Worm (Caenorhabditis elegans): Measurements from ENCODE around the gene F58E6.6.

The F58E6.6 gene

ce11 chrV:9730743-9731706 lies 21.8 kb downstream of the F58E6.6 start (continued):
- no peak for TF ChIP-seq nhr-27 (tag; optimal IDR thresholded peaks at IDR 0.05)
- TF ChIP-seq lin-40 (tag; optimal IDR thresholded peaks at IDR 0.05), result peak; percentile 94
- TF ChIP-seq gei-17 (GFP tag; optimal IDR thresholded peaks at IDR 0.05), result peak; percentile 66
- TF ChIP-seq egrh-3 (GFP tag; IDR thresholded peaks at IDR 0.05), result peak; percentile 80
- no peak for TF ChIP-seq attf-6 (GFP tag; IDR thresholded peaks at IDR 0.05)
- TF ChIP-seq let-526 (GFP tag; IDR thresholded peaks at IDR 0.05), result peak; percentile 88; the same call in 1 of the 2 replicates
- TF ChIP-seq hlh-12 (tag; optimal IDR thresholded peaks at IDR 0.05), result no peak
- no peak for TF ChIP-seq ceh-58 (GFP tag; IDR thresholded peaks at IDR 0.05)
- peak; percentile 62 for TF ChIP-seq attf-3 (GFP tag; conservative IDR thresholded peaks at IDR 0.05)
- peak; percentile 21 for TF ChIP-seq F57A8.1 (GFP tag; optimal IDR thresholded peaks at IDR 0.05)
- peak; percentile 36 for TF ChIP-seq die-1 (tag; optimal IDR thresholded peaks at IDR 0.05)
- peak; percentile 32; the same call in 1 of the 2 replicates for TF ChIP-seq B0019.2 (GFP tag; conservative IDR thresholded peaks at IDR 0.05)
- no peak for TF ChIP-seq hsf-1 (GFP tag; IDR thresholded peaks at IDR 0.05)
- peak; percentile 98 for TF ChIP-seq K12H6.12 (tag; optimal IDR thresholded peaks at IDR 0.05)
- TF ChIP-seq ama-1 (optimal IDR thresholded peaks at IDR 0.05), result peak; percentile 99
- peak in 1 of 2 experiments; percentile 43 for TF ChIP-seq ama-1 (GFP tag; optimal IDR thresholded peaks at IDR 0.05)
- no peak for TF ChIP-seq nfya-1 (tag; optimal IDR thresholded peaks at IDR 0.05; ENCODE audit: borderline replicate concordance, insufficient read depth)
- no peak for TF ChIP-seq aptf-3 (GFP tag; IDR thresholded peaks at IDR 0.05)
- peak; percentile 32 for TF ChIP-seq unc-62 (GFP tag; optimal IDR thresholded peaks at IDR 0.05)
- no peak for TF ChIP-seq efl-1 (GFP tag; optimal IDR thresholded peaks at IDR 0.05)
- peak; percentile 96 for TF ChIP-seq chd-7 (tag; optimal IDR thresholded peaks at IDR 0.05)
- peak; percentile 72 for TF ChIP-seq ztf-22 (GFP tag; optimal IDR thresholded peaks at IDR 0.05)
- peak; percentile 90 for TF ChIP-seq ztf-26 (tag; optimal IDR thresholded peaks at IDR 0.05)
- TF ChIP-seq cebp-2 (GFP tag; IDR thresholded peaks at IDR 0.05), result no peak
- TF ChIP-seq F57C9.4 (tag; optimal IDR thresholded peaks at IDR 0.05), result peak; percentile 33
- no peak for TF ChIP-seq snpc-1.3 (tag; optimal IDR thresholded peaks at IDR 0.05; ENCODE audit: insufficient read depth)
- 0 out of 2 replicates have a peak, but pooled peaks have one; percentile 33 for TF ChIP-seq Y95B8A.8 (GFP tag; IDR thresholded peaks at IDR 0.05)
- no peak for TF ChIP-seq fkh-3 (tag; optimal IDR thresholded peaks at IDR 0.05)
- TF ChIP-seq him-1 (tag; optimal IDR thresholded peaks at IDR 0.05), result no peak
- TF ChIP-seq bed-2 (GFP tag; IDR thresholded peaks at IDR 0.05), result 0 out of 2 replicates have a peak, but pooled peaks have one; percentile 22
- no peak for TF ChIP-seq cebp-1 (GFP tag; IDR thresholded peaks at IDR 0.05)
- peak; percentile 92 for TF ChIP-seq cebp-1 (tag; optimal IDR thresholded peaks at IDR 0.05)
- no peak for TF ChIP-seq F23B12.7 (tag; optimal IDR thresholded peaks at IDR 0.05; ENCODE audit: insufficient read depth)
- no peak for TF ChIP-seq snpc-3.4 (tag; optimal IDR thresholded peaks at IDR 0.05)
- TF ChIP-seq B0261.1 (tag; optimal IDR thresholded peaks at IDR 0.05), result peak; percentile 16
- TF ChIP-seq nfya-2 (GFP tag; IDR thresholded peaks at IDR 0.05), result no peak
- no peak for TF ChIP-seq nhr-120 (GFP tag; IDR thresholded peaks at IDR 0.05)
- TF ChIP-seq ccch-3 (GFP tag; optimal IDR thresholded peaks at IDR 0.05), result peak; percentile 18
- TF ChIP-seq nhr-80 (tag; optimal IDR thresholded peaks at IDR 0.05), result peak; percentile 97
- no peak for TF ChIP-seq Y79H2A.3 (GFP tag; conservative IDR thresholded peaks at IDR 0.05)
- no peak for TF ChIP-seq nhr-179 (tag; optimal IDR thresholded peaks at IDR 0.05)
- no peak for TF ChIP-seq F49E8.2 (tag; optimal IDR thresholded peaks at IDR 0.05; ENCODE audit: insufficient read depth)
- TF ChIP-seq ztf-25 (GFP tag; IDR thresholded peaks at IDR 0.05), result 0 out of 2 replicates have a peak, but pooled peaks have one; percentile 46
- peak; percentile 63 for TF ChIP-seq rcor-1 (GFP tag; IDR thresholded peaks at IDR 0.05)
- TF ChIP-seq xnd-1 (tag; optimal IDR thresholded peaks at IDR 0.05), result no peak
- TF ChIP-seq hlh-26 (GFP tag; conservative IDR thresholded peaks at IDR 0.05), result no peak
- TF ChIP-seq dox-1 (GFP tag; IDR thresholded peaks at IDR 0.05), result peak; percentile 92

Measured in whole organism, young adult.